Worm (Caenorhabditis elegans) whole organism, L4 larva: ENCODE measurements around the gene K06H7.7.

Source experiments
- aha-1 ChIP-seq: fragments of 150-350 bp; peaks from one replicate; lab custom pipeline; 2014; ENCODE audit warnings: missing biosample characterization, missing genetic modification characterization
- hif-1 ChIP-seq, 2 experiments: sonication (generic microtip); optimal IDR thresholded peaks; 2 replicates each; lab custom pipeline; 2016 to 2017; ENCODE audit warnings: missing compliant biosample characterization in 2 of 2, missing genetic modification characterization in 2 of 2, missing genetic modification reagents in 2 of 2, missing genotype in 2 of 2, mild to moderate bottlenecking in 1 of 2
- mdl-1 ChIP-seq, 2 experiments: fragments of 150-350 bp in 1 of 2; sonication (generic microtip) in 1 of 2; optimal IDR thresholded peaks; 2 replicates each; lab custom pipeline; 2014 to 2017; ENCODE audit warnings: missing biosample characterization in 2 of 2, missing genetic modification characterization in 2 of 2
- skn-1 ChIP-seq: fragments of 150-350 bp; optimal IDR thresholded peaks from 2 replicates; lab custom pipeline; 2014; ENCODE audit warnings: missing biosample characterization, missing genetic modification characterization
- snpc-4 ChIP-seq: fragments of 150-350 bp; optimal IDR thresholded peaks from 2 replicates; lab custom pipeline; 2014; ENCODE audit warnings: missing biosample characterization, missing genetic modification characterization
- unc-130 ChIP-seq: sonication (generic microtip); optimal IDR thresholded peaks from 2 replicates; lab custom pipeline; 2016; ENCODE audit warnings: missing genetic modification reagents, missing genetic modification characterization, missing compliant biosample characterization
- unc-62 ChIP-seq, 3 experiments: fragments of 150-350 bp in 1 of 3; sonication (generic microtip); optimal IDR thresholded peaks in 2 of 3; peaks in 1 of 3; 1 replicate in 1 of 3; 2 replicates in 2 of 3; lab custom pipeline; 2014 to 2017; ENCODE audit warnings: missing biosample characterization in 3 of 3, missing genetic modification characterization in 3 of 3, missing genetic modification reagents in 3 of 3, missing genotype in 1 of 3

DNA sequence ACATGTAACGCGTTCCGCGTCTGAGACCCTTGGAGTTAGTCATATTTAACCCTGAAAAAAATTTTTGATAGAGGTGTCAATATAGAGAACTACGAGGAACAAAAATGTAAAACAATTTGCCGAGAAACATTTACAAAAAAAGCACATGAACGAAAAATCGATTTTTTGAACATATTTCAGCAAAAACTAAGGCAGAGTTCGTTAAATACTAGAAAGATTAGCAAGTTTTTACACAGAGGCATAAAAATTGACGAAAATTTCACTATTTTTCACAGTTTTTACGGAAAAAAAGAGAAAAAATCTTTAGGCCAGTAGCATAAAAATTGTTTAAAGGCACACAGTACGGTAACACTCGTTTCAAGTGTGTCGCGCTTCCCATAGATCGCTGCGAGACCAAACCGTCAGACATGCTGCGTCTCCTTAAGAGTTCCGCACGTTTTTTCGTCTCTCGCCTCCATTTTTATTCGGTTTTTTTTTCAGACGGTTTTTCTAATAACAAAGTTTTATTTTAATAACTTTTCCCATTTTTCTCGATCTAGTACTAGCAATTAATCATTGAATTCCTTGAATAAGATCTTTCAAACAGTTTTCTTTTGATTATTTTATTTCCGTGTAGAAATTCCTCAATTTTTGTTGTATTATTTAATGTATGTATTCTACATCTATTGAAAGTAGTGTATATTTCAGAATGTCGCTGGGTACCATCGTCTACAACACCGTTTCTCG is 45.1 kb upstream of the K06H7.7 start, which contains the start of the genes rpl-21 and C14B9.10:
- no peak for TF ChIP-seq skn-1 (tag; lab: Kevin White, UChicago)
- no peak for TF ChIP-seq snpc-4 (tag; lab: Kevin White, UChicago)
- TF ChIP-seq unc-130 (GFP tag; lab: Kevin White, UChicago) = peak; percentile 84
- peak; percentile 96 for TF ChIP-seq aha-1
- TF ChIP-seq unc-62 (GFP tag; optimal IDR thresholded peaks at IDR 0.05 in 1 of 2; lab: Kevin White, UChicago) = peak in 1 of 2 experiments; percentile 1
- TF ChIP-seq unc-62 (tag; optimal IDR thresholded peaks at IDR 0.05; lab: Kevin White, UChicago) = no peak
- TF ChIP-seq hif-1 (tag; optimal IDR thresholded peaks at IDR 0.05; lab: Kevin White, UChicago) = peak in 1 of 2 experiments; percentile 38
- peak in 1 of 2 experiments; percentile 45 for TF ChIP-seq mdl-1 (tag; optimal IDR thresholded peaks at IDR 0.05; lab: Kevin White, UChicago)
